Fruit fly (Drosophila melanogaster): Measurements from ENCODE around the gene mTerf5.
A peak's percentile ranks its signal among the peaks of the same experiment; 100 is the strongest.

mTerf5 gene

DNA sequence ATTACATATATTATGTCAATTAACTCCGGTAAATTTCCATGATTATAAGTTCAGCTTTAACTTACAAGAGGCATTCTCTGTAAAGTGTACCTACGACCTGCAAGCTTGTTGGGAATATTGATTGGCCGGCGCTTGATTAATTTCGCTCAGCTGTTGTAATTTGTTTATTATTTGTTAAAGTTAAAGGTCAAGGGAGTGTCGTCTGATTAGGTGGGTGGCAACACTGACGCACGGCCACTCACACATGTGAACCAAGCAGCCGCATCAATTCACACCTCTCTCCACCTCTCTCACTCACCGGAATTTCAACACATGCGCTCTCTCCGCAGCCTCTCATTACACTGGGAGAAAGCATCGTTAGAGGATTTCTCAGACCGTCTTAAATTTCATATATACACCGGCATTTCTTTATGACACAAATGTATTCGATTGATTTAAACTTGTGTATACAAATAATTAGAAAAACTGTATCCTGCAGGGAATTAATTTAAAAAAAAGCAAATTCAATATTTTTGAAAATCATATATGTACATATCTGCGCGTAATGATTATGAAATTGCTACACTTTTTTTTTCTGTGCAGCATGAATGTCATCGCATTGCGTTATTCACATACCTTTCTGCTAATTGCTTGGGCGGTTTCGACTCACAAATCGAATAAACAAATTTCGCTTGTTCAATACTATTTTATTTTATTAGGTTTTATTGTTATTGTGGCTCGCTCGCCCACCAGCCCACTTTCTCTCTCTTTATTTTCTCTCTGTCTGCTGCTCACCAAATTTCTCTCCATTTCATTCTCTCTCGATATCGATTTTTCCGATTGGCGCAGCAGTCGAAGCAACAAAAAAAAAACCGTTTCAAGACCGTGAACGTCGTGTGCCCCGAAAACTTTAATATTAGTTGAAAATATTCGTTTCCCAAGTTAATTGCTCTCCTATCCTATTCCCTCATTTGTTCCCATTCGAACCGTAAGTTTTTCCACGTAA, 51.2 kb downstream of the mTerf5 start (continued):
- peak; percentile 73 for TF ChIP-seq Taf1 (GFP tag; IDR thresholded peaks at IDR 0.05)
- peak; percentile 98 for TF ChIP-seq Ets65A (GFP tag)
- peak; percentile 89 for TF ChIP-seq CG10654 (GFP tag; optimal IDR thresholded peaks at IDR 0.05)
- peak; percentile 93 for TF ChIP-seq unpg (GFP tag; optimal IDR thresholded peaks at IDR 0.05)
- TF ChIP-seq CG10979 (tag; optimal IDR thresholded peaks at IDR 0.05), result peak; percentile 94
- peak; percentile 68; the same call in 1 of the 2 replicates for TF ChIP-seq gt (GFP tag; IDR thresholded peaks at IDR 0.05)
- TF ChIP-seq D (optimal IDR thresholded peaks at IDR 0.05), result no peak
- peak; percentile 94 for TF ChIP-seq D (GFP tag; optimal IDR thresholded peaks at IDR 0.05)
- peak; percentile 87 for TF ChIP-seq CG3847 (GFP tag; IDR thresholded peaks at IDR 0.05)
- no peak for TF ChIP-seq gfzf (GFP tag; optimal IDR thresholded peaks at IDR 0.05)
- TF ChIP-seq lov (optimal IDR thresholded peaks at IDR 0.05), result no peak
- TF ChIP-seq lov (GFP tag; IDR thresholded peaks at IDR 0.05), result 0 out of 3 replicates have a peak, but pooled peaks have one; percentile 49
- TF ChIP-seq Optix (GFP tag; IDR thresholded peaks at IDR 0.05), result peak; percentile 61; the same call in 1 of the 3 replicates
- TF ChIP-seq Bgb (GFP tag; IDR thresholded peaks at IDR 0.05; ENCODE audit: partially characterized antibody), result no peak
- TF ChIP-seq Gsc (GFP tag; IDR thresholded peaks at IDR 0.05), result peak; percentile 69
- no peak for TF ChIP-seq vnd (GFP tag; IDR thresholded peaks at IDR 0.05; ENCODE audit: partially characterized antibody)
- no peak for TF ChIP-seq sc (optimal IDR thresholded peaks at IDR 0.05)
- TF ChIP-seq sc (GFP tag; optimal IDR thresholded peaks at IDR 0.05), result peak; percentile 89
- peak; percentile 86 for TF ChIP-seq CG9876 (GFP tag; optimal IDR thresholded peaks at IDR 0.05)
- peak; percentile 60; the same call in 1 of the 2 replicates for TF ChIP-seq sens-2 (GFP tag; IDR thresholded peaks at IDR 0.05)
- peak; percentile 96 for TF ChIP-seq CG18262 (tag; optimal IDR thresholded peaks at IDR 0.05)
- TF ChIP-seq caup (GFP tag; optimal IDR thresholded peaks at IDR 0.05; ENCODE audit: severe bottlenecking), result peak; percentile 93
- TF ChIP-seq CG3281 (GFP tag; optimal IDR thresholded peaks at IDR 0.05), result peak; percentile 94
- peak; percentile 66 for TF ChIP-seq Rx (GFP tag; IDR thresholded peaks at IDR 0.05)
- peak; percentile 91 for TF ChIP-seq CHES-1-like (GFP tag; optimal IDR thresholded peaks at IDR 0.05)
- peak; percentile 92 for TF ChIP-seq CG6689 (GFP tag; IDR thresholded peaks at IDR 0.05)
- TF ChIP-seq CG14710 (tag; optimal IDR thresholded peaks at IDR 0.05), result peak; percentile 93
- peak; percentile 91 for TF ChIP-seq Blimp-1 (GFP tag; optimal IDR thresholded peaks at IDR 0.05)
- peak; percentile 82 for TF ChIP-seq Awh (GFP tag; IDR thresholded peaks at IDR 0.05)
- peak; percentile 89 for TF ChIP-seq Dek (tag; optimal IDR thresholded peaks at IDR 0.05)
- TF ChIP-seq her (GFP tag; optimal IDR thresholded peaks at IDR 0.05), result peak; percentile 81
- peak; percentile 89 for TF ChIP-seq gcm2 (GFP tag; optimal IDR thresholded peaks at IDR 0.05)
- peak; percentile 87 for TF ChIP-seq CG17328 (GFP tag; IDR thresholded peaks at IDR 0.05)
- TF ChIP-seq hkb (optimal IDR thresholded peaks at IDR 0.05), result no peak
- TF ChIP-seq hkb (GFP tag; IDR thresholded peaks at IDR 0.05), result peak; percentile 90
- peak; percentile 90 for TF ChIP-seq fu2 (GFP tag; optimal IDR thresholded peaks at IDR 0.05)
- peak; percentile 84 for TF ChIP-seq CG8359 (GFP tag; optimal IDR thresholded peaks at IDR 0.05; ENCODE audit: borderline replicate concordance)
- no peak for TF ChIP-seq amos (GFP tag; IDR thresholded peaks at IDR 0.05; ENCODE audit: partially characterized antibody)
- TF ChIP-seq Deaf1 (tag; optimal IDR thresholded peaks at IDR 0.05), result no peak
- TF ChIP-seq Bdp1 (GFP tag; optimal IDR thresholded peaks at IDR 0.05), result peak; percentile 85
- TF ChIP-seq Pdp1 (GFP tag; optimal IDR thresholded peaks at IDR 0.05), result peak; percentile 86 to 92
- peak; percentile 89 for TF ChIP-seq CG6854 (GFP tag; optimal IDR thresholded peaks at IDR 0.05)
- TF ChIP-seq CG10274 (GFP tag; optimal IDR thresholded peaks at IDR 0.05), result peak; percentile 80
- peak; percentile 96 for TF ChIP-seq CoRest (tag; optimal IDR thresholded peaks at IDR 0.05)
- TF ChIP-seq zf30C (GFP tag; optimal IDR thresholded peaks at IDR 0.05), result peak; percentile 95
- peak; percentile 80 for TF ChIP-seq CG4730 (GFP tag; IDR thresholded peaks at IDR 0.05)
- TF ChIP-seq GATAe (GFP tag; conservative IDR thresholded peaks at IDR 0.05), result peak; percentile 65
- peak; percentile 79 for TF ChIP-seq vfl (GFP tag; optimal IDR thresholded peaks at IDR 0.05)
- TF ChIP-seq Nf-YA (GFP tag; IDR thresholded peaks at IDR 0.05), result peak; percentile 70
